Fruit fly (Drosophila melanogaster) whole organism, embryonic: ENCODE measurements around the gene fz.

Source experiments
- C15 ChIP-seq: fragments of 200-800 bp; sonication (Bioruptor generic); IDR thresholded peaks from 3 replicates; pipeline ENCODE4 v1.3.6; 2022; ENCODE audit warnings: missing biosample characterization, missing genetic modification characterization
- CG10654 ChIP-seq: fragments of 200-800 bp; sonication (Bioruptor generic); optimal IDR thresholded peaks from 2 replicates; lab custom pipeline; 2016; ENCODE audit warnings: missing biosample characterization, missing genetic modification characterization
- CG11093 ChIP-seq: fragments of 200-800 bp; sonication (Bioruptor generic); IDR thresholded peaks from 3 replicates; pipeline ENCODE4 v1.3.6; 2022; ENCODE audit warnings: missing biosample characterization, missing genetic modification characterization
- CG12744 ChIP-seq: fragments of 200-800 bp; sonication (Bioruptor generic); optimal IDR thresholded peaks from 2 replicates; lab custom pipeline; 2016; ENCODE audit warnings: missing biosample characterization, missing genetic modification characterization
- CG12769 ChIP-seq: fragments of 200-800 bp; sonication (Bioruptor generic); optimal IDR thresholded peaks from 2 replicates; lab custom pipeline; 2019; ENCODE audit warnings: missing biosample characterization, mild to moderate bottlenecking, missing genetic modification characterization, moderate library complexity
- CG13624 ChIP-seq: fragments of 200-800 bp; sonication (Bioruptor generic); optimal IDR thresholded peaks from 2 replicates; lab custom pipeline; 2016; ENCODE audit warnings: missing biosample characterization, missing genetic modification characterization
- CG13894 ChIP-seq: fragments of 200-800 bp; sonication (Bioruptor generic); optimal IDR thresholded peaks from 3 replicates; lab custom pipeline; 2018; ENCODE audit warnings: missing biosample characterization, mild to moderate bottlenecking, missing genetic modification characterization, moderate library complexity
- CG1529 ChIP-seq: fragments of 200-800 bp; sonication (Bioruptor generic); optimal IDR thresholded peaks from 3 replicates; lab custom pipeline; 2018; ENCODE audit warnings: missing biosample characterization, missing genetic modification characterization
- CG17186 ChIP-seq: fragments of 200-800 bp; sonication (Bioruptor generic); optimal IDR thresholded peaks from 3 replicates; lab custom pipeline; 2017; ENCODE audit warnings: missing biosample characterization, missing genetic modification reagents, missing genetic modification characterization
- CG2202 ChIP-seq: fragments of 200-800 bp; sonication (Bioruptor generic); optimal IDR thresholded peaks from 2 replicates; lab custom pipeline; 2018; ENCODE audit warnings: missing biosample characterization, mild to moderate bottlenecking, missing genetic modification characterization
- CG2712 ChIP-seq: fragments of 200-800 bp; optimal IDR thresholded peaks from 3 replicates; lab custom pipeline; 2019; ENCODE audit warnings: missing biosample characterization, mild to moderate bottlenecking, missing genetic modification characterization, moderate library complexity
- CG3065 ChIP-seq: fragments of 200-800 bp; sonication (Bioruptor generic); optimal IDR thresholded peaks from 2 replicates; lab custom pipeline; 2016; ENCODE audit warnings: missing biosample characterization, missing genetic modification characterization
- CG3163 ChIP-seq: fragments of 200-800 bp; sonication (Bioruptor generic); optimal IDR thresholded peaks from 3 replicates; lab custom pipeline; 2016; ENCODE audit warnings: missing biosample characterization, missing genetic modification characterization
- CG32772 ChIP-seq: fragments of 200-800 bp; sonication (Bioruptor generic); IDR thresholded peaks from 2 replicates; pipeline ENCODE4 v1.3.6; 2022; ENCODE audit warnings: missing biosample characterization, missing genetic modification characterization
- CG34422 ChIP-seq: fragments of 200-800 bp; sonication (Bioruptor generic); IDR thresholded peaks from 3 replicates; pipeline ENCODE4 v1.3.6; 2022; ENCODE audit warnings: missing biosample characterization, missing genetic modification characterization
- CG3838 ChIP-seq: fragments of 200-800 bp; sonication (Bioruptor generic); optimal IDR thresholded peaks from 3 replicates; lab custom pipeline; 2016; ENCODE audit warnings: missing biosample characterization, missing genetic modification characterization
- CG3847 ChIP-seq: fragments of 200-800 bp; sonication (Bioruptor generic); IDR thresholded peaks from 2 replicates; pipeline ENCODE4 v1.3.6; 2022; ENCODE audit warnings: missing biosample characterization, missing genetic modification characterization
- CG4820 ChIP-seq: fragments of 200-800 bp; sonication (Bioruptor generic); optimal IDR thresholded peaks from 3 replicates; lab custom pipeline; 2016; ENCODE audit warnings: missing biosample characterization, missing genetic modification characterization
- CG7786 ChIP-seq: fragments of 200-800 bp; sonication (Bioruptor generic); optimal IDR thresholded peaks from 2 replicates; lab custom pipeline; 2016; ENCODE audit warnings: missing biosample characterization, missing genetic modification characterization
- CG8478 ChIP-seq: fragments of >200 bp; optimal IDR thresholded peaks from 2 replicates; lab custom pipeline; 2018
- CG9817 ChIP-seq: fragments of 200-800 bp; sonication (Bioruptor generic); optimal IDR thresholded peaks from 2 replicates; lab custom pipeline; 2018; ENCODE audit warnings: missing biosample characterization, mild to moderate bottlenecking, missing genetic modification characterization, moderate library complexity
- Dref ChIP-seq: fragments of 200-800 bp; sonication (Bioruptor generic); IDR thresholded peaks from 2 replicates; pipeline ENCODE4 v1.3.6; 2022; ENCODE audit warnings: missing biosample characterization, missing genetic modification characterization
- Eip74EF ChIP-seq, 2 experiments: fragments of 200-800 bp in 1 of 2; fragments of >200 bp in 1 of 2; sonication (Bioruptor generic) in 1 of 2; optimal IDR thresholded peaks; 2 replicates each; lab custom pipeline; 2017 to 2019; ENCODE audit warnings: missing biosample characterization in 2 of 2, missing genetic modification characterization in 2 of 2, mild to moderate bottlenecking in 1 of 2, moderate library complexity in 1 of 2
- Elba2 ChIP-seq: fragments of 200-800 bp; sonication (Bioruptor generic); optimal IDR thresholded peaks from 3 replicates; lab custom pipeline; 2016; ENCODE audit warnings: missing biosample characterization, missing genetic modification characterization
- Fer2 ChIP-seq: fragments of 200-800 bp; sonication (Bioruptor generic); optimal IDR thresholded peaks from 2 replicates; lab custom pipeline; 2018; ENCODE audit warnings: missing biosample characterization, mild to moderate bottlenecking, missing genetic modification characterization, moderate library complexity
- HLH54F ChIP-seq: fragments of 200-800 bp; sonication (Bioruptor generic); optimal IDR thresholded peaks from 3 replicates; lab custom pipeline; 2016; ENCODE audit warnings: missing biosample characterization, missing genetic modification characterization
- Lpt ChIP-seq: fragments of >200 bp; optimal IDR thresholded peaks from 2 replicates; lab custom pipeline; 2018; ENCODE audit warnings: missing biosample characterization, missing genetic modification characterization
- Myb ChIP-seq: fragments of 200-800 bp; sonication (Bioruptor generic); optimal IDR thresholded peaks from 2 replicates; lab custom pipeline; 2016; ENCODE audit warnings: missing biosample characterization, missing genetic modification characterization
- Neu2 ChIP-seq: fragments of 200-800 bp; sonication (Bioruptor generic); optimal IDR thresholded peaks from 3 replicates; lab custom pipeline; 2016; ENCODE audit warnings: missing biosample characterization, missing genetic modification characterization, borderline replicate concordance
- PHDP ChIP-seq: fragments of 200-800 bp; sonication (Bioruptor generic); optimal IDR thresholded peaks from 3 replicates; lab custom pipeline; 2018; ENCODE audit warnings: missing biosample characterization, mild to moderate bottlenecking, missing genetic modification characterization, moderate library complexity
- Ptx1 ChIP-seq: fragments of 200-800 bp; sonication (Bioruptor generic); IDR thresholded peaks from 2 replicates; pipeline ENCODE4 v1.3.6; 2022; ENCODE audit warnings: missing biosample characterization, missing genetic modification characterization
- Side ChIP-seq: fragments of 200-800 bp; sonication (Bioruptor generic); optimal IDR thresholded peaks from 2 replicates; lab custom pipeline; 2016; ENCODE audit warnings: missing biosample characterization, missing genetic modification characterization
- Six4 ChIP-seq: fragments of 200-800 bp; sonication (Bioruptor generic); optimal IDR thresholded peaks from 2 replicates; lab custom pipeline; 2016; ENCODE audit warnings: missing biosample characterization, missing genetic modification characterization
- Sry-δ ChIP-seq: fragments of 200-800 bp; sonication (Bioruptor generic); optimal IDR thresholded peaks from 2 replicates; lab custom pipeline; 2016; ENCODE audit warnings: missing biosample characterization, missing genetic modification characterization
- bab2 ChIP-seq: fragments of 200-800 bp; sonication (Bioruptor generic); optimal IDR thresholded peaks from 2 replicates; lab custom pipeline; 2016; ENCODE audit warnings: missing biosample characterization, missing genetic modification characterization
- cas ChIP-seq: fragments of 200-800 bp; sonication (Bioruptor generic); IDR thresholded peaks from 2 replicates; pipeline ENCODE4 v1.3.6; 2022; ENCODE audit warnings: missing biosample characterization, missing genetic modification characterization
- cato ChIP-seq: fragments of 200-800 bp; sonication (Bioruptor generic); optimal IDR thresholded peaks from 2 replicates; lab custom pipeline; 2016; ENCODE audit warnings: missing biosample characterization, missing genetic modification characterization, borderline replicate concordance
- crc ChIP-seq: fragments of 200-800 bp; sonication (Bioruptor generic); optimal IDR thresholded peaks from 2 replicates; lab custom pipeline; 2016; ENCODE audit warnings: missing biosample characterization, missing genetic modification characterization
- fru ChIP-seq: fragments of >200 bp; optimal IDR thresholded peaks from 2 replicates; lab custom pipeline; 2017
- jumu ChIP-seq: fragments of 200-800 bp; sonication (Bioruptor generic); optimal IDR thresholded peaks from 3 replicates; lab custom pipeline; 2016; ENCODE audit warnings: missing biosample characterization, missing genetic modification characterization
- lab ChIP-seq: fragments of 200-800 bp; sonication (Bioruptor generic); optimal IDR thresholded peaks from 3 replicates; lab custom pipeline; 2017; ENCODE audit warnings: missing biosample characterization, missing genetic modification characterization, mild to moderate bottlenecking, moderate library complexity, missing genetic modification reagents
- lov ChIP-seq, 2 experiments: fragments of 200-800 bp in 1 of 2; fragments of >200 bp in 1 of 2; sonication (Bioruptor generic) in 1 of 2; IDR thresholded peaks in 1 of 2; optimal IDR thresholded peaks in 1 of 2; 2 replicates in 1 of 2; 3 replicates in 1 of 2; pipeline versions ENCODE4 v1.3.6 to Lab custom; 2017 to 2022; ENCODE audit warnings: missing biosample characterization in 1 of 2, missing genetic modification characterization in 1 of 2
- nau ChIP-seq: fragments of 200-800 bp; sonication (Bioruptor generic); optimal IDR thresholded peaks from 3 replicates; lab custom pipeline; 2017; ENCODE audit warnings: missing biosample characterization, mild to moderate bottlenecking, missing genetic modification characterization, missing genetic modification reagents
- prd ChIP-seq, 3 experiments: fragments of >200 bp in 2 of 3; fragments of 200-800 bp in 1 of 3; sonication (Bioruptor generic) in 1 of 3; optimal IDR thresholded peaks in 2 of 3; IDR thresholded peaks in 1 of 3; 2 replicates in 2 of 3; 3 replicates in 1 of 3; pipeline versions ENCODE4 v1.3.6 to Lab custom; 2017 to 2022; ENCODE audit warnings: missing biosample characterization in 1 of 3, missing genetic modification characterization in 1 of 3
- sc ChIP-seq, 3 experiments: fragments of >200 bp in 2 of 3; fragments of 200-800 bp in 1 of 3; sonication (Bioruptor generic) in 1 of 3; optimal IDR thresholded peaks; 2 replicates in 2 of 3; 3 replicates in 1 of 3; lab custom pipeline; 2017; ENCODE audit warnings: mild to moderate bottlenecking in 1 of 3, missing biosample characterization in 1 of 3, missing genetic modification characterization in 1 of 3, missing genetic modification reagents in 1 of 3
- scrt ChIP-seq: fragments of 200-800 bp; sonication (Bioruptor generic); optimal IDR thresholded peaks from 2 replicates; lab custom pipeline; 2018; ENCODE audit warnings: missing biosample characterization, mild to moderate bottlenecking, missing genetic modification characterization, moderate library complexity
- sens ChIP-seq: fragments of 200-800 bp; sonication (Bioruptor generic); peaks from one replicate; lab custom pipeline; 2016; ENCODE audit warnings: missing biosample characterization, missing genetic modification characterization
- wor ChIP-seq: fragments of 200-800 bp; sonication (Bioruptor generic); IDR thresholded peaks from 2 replicates; pipeline ENCODE4 v1.3.6; 2022; ENCODE audit warnings: missing biosample characterization, missing genetic modification characterization

fz gene

DNA sequence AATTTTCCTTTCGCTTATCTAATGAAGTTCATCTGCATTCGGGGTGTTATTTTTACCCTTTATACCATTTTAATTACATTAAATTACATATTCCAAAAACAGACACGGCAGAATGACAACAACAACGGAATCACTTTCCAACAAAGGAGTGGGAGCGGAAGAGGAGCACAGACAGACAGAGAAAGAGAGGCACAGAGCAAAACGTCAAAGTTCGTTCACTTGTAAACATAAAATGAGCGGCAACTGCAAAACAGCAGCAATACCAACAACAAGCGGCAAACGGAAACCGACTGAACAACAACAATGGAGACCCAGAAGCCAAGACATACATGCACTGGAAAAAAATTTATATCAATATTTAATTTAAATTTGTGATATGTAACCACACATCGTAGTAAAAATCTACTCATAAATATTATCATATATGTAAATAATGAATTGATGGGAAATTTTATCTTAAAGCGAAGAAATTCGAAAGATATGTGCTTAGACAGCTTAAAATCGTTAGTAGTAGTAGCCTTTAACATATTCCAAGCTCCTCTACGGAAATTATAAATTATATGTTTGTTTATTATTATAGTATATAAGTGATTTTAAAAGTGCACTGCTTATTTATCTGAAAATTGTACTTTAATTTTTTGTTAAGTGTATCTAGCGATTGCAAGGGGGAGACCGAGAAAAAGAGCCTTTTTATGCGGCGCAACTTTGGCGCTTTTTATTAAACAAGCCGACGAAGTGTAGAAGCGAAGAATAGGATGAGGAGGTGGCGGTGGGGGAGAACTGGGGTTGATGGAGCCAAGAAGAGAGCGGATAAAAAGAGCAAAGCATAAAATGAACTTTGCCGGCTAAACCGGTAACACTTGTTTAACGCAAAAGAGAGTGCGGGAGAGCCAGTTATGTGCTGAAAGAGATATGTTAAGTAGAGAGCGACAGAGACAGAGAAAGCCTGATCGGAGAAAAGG is 1.8 kb upstream of the fz start (continued):
- TF ChIP-seq CG3838 (GFP tag; lab: Kevin White, UChicago): no peak
- no peak for TF ChIP-seq Dref (GFP tag; lab: Robert Waterston, UW)
- no peak for TF ChIP-seq cas (GFP tag; lab: Robert Waterston, UW)
- no peak for TF ChIP-seq C15 (GFP tag; lab: Robert Waterston, UW)
- TF ChIP-seq CG7786: no peak
- TF ChIP-seq Six4 (GFP tag; lab: Kevin White, UChicago): peak; percentile 82
- peak; percentile 89 for TF ChIP-seq CG4820 (GFP tag; lab: Kevin White, UChicago)
- no peak for TF ChIP-seq jumu
- no peak for TF ChIP-seq crc (GFP tag; lab: Kevin White, UChicago)
- TF ChIP-seq lov (optimal IDR thresholded peaks at IDR 0.05; lab: Kevin White, UChicago): no peak
- TF ChIP-seq lov (GFP tag; IDR thresholded peaks at IDR 0.05; lab: Robert Waterston, UW): no peak
- peak; percentile 93 for TF ChIP-seq CG3163 (GFP tag; lab: Kevin White, UChicago)
- TF ChIP-seq CG12744 (GFP tag; lab: Kevin White, UChicago): peak; percentile 0
- TF ChIP-seq fru (lab: Kevin White, UChicago): no peak
- TF ChIP-seq Sry-δ (GFP tag; lab: Kevin White, UChicago): no peak
- TF ChIP-seq sens (GFP tag; lab: Kevin White, UChicago): peak; percentile 88
- peak; percentile 2 for TF ChIP-seq CG13894 (tag; lab: Kevin White, UChicago)
- TF ChIP-seq bab2 (GFP tag; lab: Kevin White, UChicago): peak; percentile 44
- TF ChIP-seq CG1529 (GFP tag; lab: Kevin White, UChicago): peak; percentile 90
- no peak for TF ChIP-seq Neu2
- TF ChIP-seq CG13624 (GFP tag; lab: Kevin White, UChicago): no peak
- TF ChIP-seq Eip74EF (GFP tag; optimal IDR thresholded peaks at IDR 0.05; lab: Kevin White, UChicago): peak in 1 of 2 experiments; percentile 59
- TF ChIP-seq lab: peak; percentile 55
- no peak for TF ChIP-seq Myb
- TF ChIP-seq prd (optimal IDR thresholded peaks at IDR 0.05; lab: Kevin White, UChicago): no peak
- TF ChIP-seq prd (GFP tag; IDR thresholded peaks at IDR 0.05; lab: Robert Waterston, UW): peak; percentile 82
- TF ChIP-seq nau: peak; percentile 57
- peak; percentile 66 for TF ChIP-seq CG10654 (GFP tag; lab: Kevin White, UChicago)
- peak; percentile 90 for TF ChIP-seq CG2202 (tag; lab: Kevin White, UChicago)
- TF ChIP-seq cato (GFP tag; lab: Kevin White, UChicago): peak; percentile 82
- TF ChIP-seq Side (GFP tag; lab: Kevin White, UChicago): no peak
- TF ChIP-seq sc (optimal IDR thresholded peaks at IDR 0.05; lab: Kevin White, UChicago): no peak
- TF ChIP-seq sc (GFP tag; optimal IDR thresholded peaks at IDR 0.05; lab: Kevin White, UChicago): peak; percentile 94
- peak; percentile 75; the same call in 2 of the 3 replicates for TF ChIP-seq CG11093 (GFP tag; lab: Robert Waterston, UW)
- TF ChIP-seq Elba2: no peak
- peak; percentile 76 for TF ChIP-seq CG3847 (GFP tag; lab: Robert Waterston, UW)
- peak; percentile 57 for TF ChIP-seq scrt (GFP tag; lab: Kevin White, UChicago)
- peak; percentile 93 for TF ChIP-seq PHDP
- no peak for TF ChIP-seq CG17186
- TF ChIP-seq CG32772 (GFP tag; lab: Robert Waterston, UW): peak; percentile 66
- no peak for TF ChIP-seq Lpt (GFP tag; lab: Kevin White, UChicago)
- TF ChIP-seq CG2712 (tag; lab: Kevin White, UChicago): peak; percentile 74
- TF ChIP-seq Ptx1 (GFP tag; lab: Robert Waterston, UW): peak; percentile 85
- TF ChIP-seq CG12769: no peak
- peak; percentile 30 for TF ChIP-seq Fer2 (tag; lab: Kevin White, UChicago)
- TF ChIP-seq CG9817 (tag; lab: Kevin White, UChicago): peak; percentile 80
- TF ChIP-seq HLH54F (GFP tag; lab: Kevin White, UChicago): no peak
- TF ChIP-seq wor (GFP tag; lab: Robert Waterston, UW): peak; percentile 68
- no peak for TF ChIP-seq CG8478
- TF ChIP-seq CG34422 (GFP tag; lab: Robert Waterston, UW): peak; percentile 73; the same call in 1 of the 3 replicates
- TF ChIP-seq CG3065: peak; percentile 70
